Worm (Caenorhabditis elegans): ENCODE data around the gene pen-2.

DNA sequence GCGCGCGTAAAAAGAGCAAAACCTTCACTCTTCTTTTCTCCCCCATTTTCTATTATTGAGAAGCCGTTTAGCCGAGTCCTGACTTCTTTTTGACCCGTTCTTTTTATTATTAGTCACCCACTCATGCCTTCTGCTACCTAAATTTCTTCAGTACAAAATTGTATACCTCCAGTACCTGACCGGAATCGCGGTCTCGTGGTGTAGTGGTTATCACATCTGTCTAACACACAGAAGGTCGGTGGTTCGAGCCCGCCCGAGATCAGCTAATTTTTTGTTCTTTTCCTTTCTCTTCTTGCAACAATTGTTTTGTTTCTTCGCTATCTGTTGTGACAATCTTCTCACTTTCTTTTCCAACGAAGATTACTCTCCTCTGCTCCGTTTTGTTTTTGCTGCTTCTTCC lies 9.7 kb downstream of the pen-2 start:
- TF ChIP-seq che-1 (tag; optimal IDR thresholded peaks at IDR 0.05) (no peak), pag-3 (tag; optimal IDR thresholded peaks at IDR 0.05; ENCODE audit: borderline replicate concordance) (no peak), ceh-24 (tag; optimal IDR thresholded peaks at IDR 0.05) (no peak)

Data from whole organism, late embryonic.